Worm (Caenorhabditis elegans) whole organism, early embryonic: ENCODE data around the gene C25B8.8.

Experiments used
- B0310.2 ChIP-seq: sonication (generic microtip); optimal IDR thresholded peaks from 2 replicates; lab custom pipeline; 2016; ENCODE audit warnings: mild to moderate bottlenecking, missing genetic modification characterization, missing compliant biosample characterization
- F13C5.2 ChIP-seq: sonication (generic microtip); optimal IDR thresholded peaks from 2 replicates; lab custom pipeline; 2017; ENCODE audit warnings: mild to moderate bottlenecking, missing genetic modification characterization, inconsistent platforms, missing compliant biosample characterization
- aly-1 ChIP-seq: sonication (generic microtip); optimal IDR thresholded peaks from 2 replicates; lab custom pipeline; 2016; ENCODE audit warnings: missing genetic modification characterization, missing compliant biosample characterization
- ama-1 ChIP-seq: fragments of 150-350 bp; optimal IDR thresholded peaks from 2 replicates; lab custom pipeline; 2014
- ceh-13 ChIP-seq: fragments of 200-800 bp; sonication (Bioruptor generic); optimal IDR thresholded peaks from 2 replicates; lab custom pipeline; 2018; ENCODE audit warnings: mild to moderate bottlenecking, missing genetic modification characterization, missing compliant biosample characterization
- ceh-36 ChIP-seq: sonication (generic microtip); optimal IDR thresholded peaks from 2 replicates; lab custom pipeline; 2016; ENCODE audit warnings: missing genetic modification characterization, inconsistent platforms, missing compliant biosample characterization
- ets-7 ChIP-seq: sonication (generic microtip); optimal IDR thresholded peaks from 2 replicates; lab custom pipeline; 2016; ENCODE audit warnings: missing genotype, missing genetic modification characterization, missing compliant biosample characterization
- flt-1 ChIP-seq: fragments of 200-800 bp; sonication (Bioruptor generic); IDR thresholded peaks from 2 replicates; pipeline ENCODE4 v1.3.6; 2022; ENCODE audit warnings: missing genetic modification characterization, missing compliant biosample characterization
- hmbx-1 ChIP-seq: sonication (generic microtip); optimal IDR thresholded peaks from 2 replicates; lab custom pipeline; 2016; ENCODE audit warnings: mild to moderate bottlenecking, missing genetic modification characterization, missing compliant biosample characterization
- pes-1 ChIP-seq: fragments of 200-800 bp; sonication (Bioruptor generic); IDR thresholded peaks from 2 replicates; pipeline ENCODE4 v1.3.6; 2022; ENCODE audit warnings: missing genetic modification reagents, missing genetic modification characterization, missing compliant biosample characterization
- sea-1 ChIP-seq: fragments of 200-800 bp; sonication (Bioruptor generic); conservative IDR thresholded peaks from 2 replicates; pipeline ENCODE4 v1.3.6; 2022; ENCODE audit warnings: missing genetic modification characterization, missing compliant biosample characterization
- tbx-11 ChIP-seq: fragments of 200-800 bp; sonication (Bioruptor generic); IDR thresholded peaks from 2 replicates; pipeline ENCODE4 v1.3.6; 2022; ENCODE audit warnings: missing genetic modification characterization, missing compliant biosample characterization
- tbx-37 ChIP-seq: fragments of 200-800 bp; sonication (Bioruptor generic); conservative IDR thresholded peaks from 2 replicates; pipeline ENCODE4 v1.3.6; 2022; ENCODE audit warnings: missing genetic modification reagents, missing genetic modification characterization, missing compliant biosample characterization
- tra-4 ChIP-seq: sonication (generic microtip); optimal IDR thresholded peaks from 2 replicates; lab custom pipeline; 2017; ENCODE audit warnings: missing genetic modification characterization, missing compliant biosample characterization

- TF ChIP-seq ets-7 (tag; lab: Kevin White, UChicago) (no peak), tbx-11 (GFP tag; lab: Robert Waterston, UW) (no peak), ceh-13 (GFP tag; lab: Kevin White, UChicago) (no peak), ceh-36 (tag; lab: Kevin White, UChicago) (no peak), ama-1 (lab: Kevin White, UChicago) (no peak), hmbx-1 (tag; lab: Kevin White, UChicago) (no peak), F13C5.2 (tag; lab: Kevin White, UChicago) (no peak), pes-1 (GFP tag; lab: Robert Waterston, UW) (no peak), tra-4 (no peak), B0310.2 (tag; lab: Kevin White, UChicago) (no peak), flt-1 (GFP tag; lab: Robert Waterston, UW) (no peak), sea-1 (GFP tag; lab: Robert Waterston, UW) (no peak), tbx-37 (GFP tag; lab: Robert Waterston, UW) (no peak), aly-1 (tag; lab: Kevin White, UChicago) (no peak)
These were observed 44.3 kb downstream of the C25B8.8 start for ce11 chrX:6654139-6654538.
